Fruit fly (Drosophila melanogaster) whole organism, pupa: ENCODE measurements around the gene CG10700.

Experiments used
- CG10348 ChIP-seq: fragments of 200-800 bp; sonication (Bioruptor generic); IDR thresholded peaks from 2 replicates; pipeline ENCODE4 v1.3.6; 2022; ENCODE audit warnings: missing biosample characterization, missing genetic modification characterization
- CG12605 ChIP-seq: fragments of 200-800 bp; sonication (Bioruptor generic); IDR thresholded peaks from 2 replicates; pipeline ENCODE4 v1.3.6; 2022; ENCODE audit warnings: missing biosample characterization, missing genetic modification characterization
- CG13204 ChIP-seq: fragments of 200-800 bp; sonication (Bioruptor generic); optimal IDR thresholded peaks from 2 replicates; lab custom pipeline; 2018; ENCODE audit warnings: missing biosample characterization, mild to moderate bottlenecking, missing genetic modification characterization, moderate library complexity
- CG15710 ChIP-seq: fragments of 200-800 bp; sonication (Bioruptor generic); optimal IDR thresholded peaks from 2 replicates; lab custom pipeline; 2018; ENCODE audit warnings: missing biosample characterization, mild to moderate bottlenecking, missing genetic modification characterization, moderate library complexity
- CG17806 ChIP-seq: fragments of 200-800 bp; sonication (Bioruptor generic); optimal IDR thresholded peaks from 2 replicates; lab custom pipeline; 2018; ENCODE audit warnings: missing biosample characterization, mild to moderate bottlenecking, missing genetic modification characterization, moderate library complexity
- CG32121 ChIP-seq: fragments of 200-800 bp; sonication (Bioruptor generic); IDR thresholded peaks from 2 replicates; pipeline ENCODE4 v1.3.6; 2022; ENCODE audit warnings: missing biosample characterization, missing genetic modification characterization
- CG34367 ChIP-seq: fragments of 200-800 bp; sonication (Bioruptor generic); optimal IDR thresholded peaks from 2 replicates; lab custom pipeline; 2018; ENCODE audit warnings: missing biosample characterization, mild to moderate bottlenecking, missing genetic modification characterization
- CG4496 ChIP-seq: fragments of 200-800 bp; sonication (Bioruptor generic); IDR thresholded peaks from 3 replicates; pipeline ENCODE4 v1.3.6; 2022; ENCODE audit warnings: missing biosample characterization, missing genetic modification characterization
- CG8159 ChIP-seq: fragments of 200-800 bp; sonication (Bioruptor generic); optimal IDR thresholded peaks from 3 replicates; lab custom pipeline; 2018; ENCODE audit warnings: missing biosample characterization, mild to moderate bottlenecking, missing genetic modification characterization, moderate library complexity
- CG8301 ChIP-seq: fragments of 200-800 bp; sonication (Bioruptor generic); optimal IDR thresholded peaks from 2 replicates; lab custom pipeline; 2018; ENCODE audit warnings: missing biosample characterization, mild to moderate bottlenecking, missing genetic modification characterization
- CG9948 ChIP-seq: fragments of 200-800 bp; sonication (Bioruptor generic); optimal IDR thresholded peaks from 2 replicates; lab custom pipeline; 2018; ENCODE audit warnings: missing biosample characterization, mild to moderate bottlenecking, missing genetic modification characterization, moderate library complexity
- D1 ChIP-seq: fragments of 200-800 bp; sonication (Bioruptor generic); optimal IDR thresholded peaks from 2 replicates; lab custom pipeline; 2018; ENCODE audit warnings: missing biosample characterization, mild to moderate bottlenecking, missing genetic modification characterization, moderate library complexity
- EcR ChIP-seq: fragments of 200-800 bp; sonication (Bioruptor generic); optimal IDR thresholded peaks from 3 replicates; lab custom pipeline; 2019; ENCODE audit warnings: missing biosample characterization, missing genetic modification characterization, mild to moderate bottlenecking, moderate library complexity, missing genetic modification reagents
- Ets98B ChIP-seq: fragments of 200-800 bp; sonication (Bioruptor generic); IDR thresholded peaks from 2 replicates; pipeline ENCODE4 v1.3.6; 2022; ENCODE audit warnings: missing biosample characterization, missing genetic modification characterization
- Pif1A ChIP-seq: fragments of 200-800 bp; sonication (Bioruptor generic); optimal IDR thresholded peaks from 3 replicates; lab custom pipeline; 2016; ENCODE audit warnings: missing biosample characterization, missing genetic modification characterization
- Pif1B ChIP-seq: fragments of 200-800 bp; sonication (Bioruptor generic); optimal IDR thresholded peaks from 3 replicates; lab custom pipeline; 2016; ENCODE audit warnings: missing biosample characterization, missing genetic modification characterization
- Snoo ChIP-seq: fragments of 200-800 bp; sonication (Bioruptor generic); optimal IDR thresholded peaks from 3 replicates; lab custom pipeline; 2017; ENCODE audit warnings: missing biosample characterization, mild to moderate bottlenecking, missing genetic modification characterization, inconsistent platforms
- fd96Ca ChIP-seq: fragments of 200-800 bp; sonication (Bioruptor generic); IDR thresholded peaks from 3 replicates; pipeline ENCODE4 v1.3.6; 2022; ENCODE audit warnings: missing biosample characterization, missing genetic modification characterization
- gl ChIP-seq: fragments of 200-800 bp; sonication (Bioruptor generic); optimal IDR thresholded peaks from 2 replicates; lab custom pipeline; 2018; ENCODE audit warnings: missing biosample characterization, mild to moderate bottlenecking, missing genetic modification characterization
- rn ChIP-seq: fragments of 200-800 bp; sonication (Bioruptor generic); IDR thresholded peaks from 2 replicates; pipeline ENCODE4 v1.3.6; 2022; ENCODE audit warnings: missing biosample characterization, missing genetic modification characterization

The CG10700 gene

DNA sequence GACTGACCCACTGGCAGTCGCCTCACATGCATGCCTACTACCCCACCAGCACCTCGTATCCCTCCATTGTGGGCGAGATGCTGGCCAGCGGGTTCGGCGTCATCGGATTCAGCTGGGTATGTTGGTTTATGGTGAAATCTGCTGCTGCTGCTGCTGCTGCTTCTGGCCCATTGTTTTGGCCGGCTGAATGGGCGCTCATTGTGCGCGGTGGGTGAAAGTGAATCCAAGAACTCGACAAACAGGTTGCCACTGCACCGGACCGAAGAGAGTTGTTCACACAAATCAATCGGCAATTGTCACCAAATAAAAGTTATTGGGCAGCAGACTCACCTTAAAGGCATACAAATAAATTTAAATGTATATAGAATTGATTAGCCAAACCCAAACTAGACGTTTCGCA is 33.4 kb upstream of the CG10700 start:
- TF ChIP-seq CG9948 (no peak), CG4496 (GFP tag; lab: Robert Waterston, UW) (no peak), Pif1A (no peak), CG10348 (GFP tag; lab: Robert Waterston, UW) (no peak), Ets98B (GFP tag; lab: Robert Waterston, UW) (no peak), CG15710 (tag; lab: Kevin White, UChicago) (no peak), CG13204 (no peak), EcR (no peak), Pif1B (GFP tag; lab: Kevin White, UChicago) (no peak), D1 (tag; lab: Kevin White, UChicago) (no peak), CG12605 (no peak), fd96Ca (GFP tag; lab: Robert Waterston, UW) (no peak), Snoo (tag; lab: Kevin White, UChicago) (no peak), CG34367 (tag; lab: Kevin White, UChicago) (no peak)

DNA sequence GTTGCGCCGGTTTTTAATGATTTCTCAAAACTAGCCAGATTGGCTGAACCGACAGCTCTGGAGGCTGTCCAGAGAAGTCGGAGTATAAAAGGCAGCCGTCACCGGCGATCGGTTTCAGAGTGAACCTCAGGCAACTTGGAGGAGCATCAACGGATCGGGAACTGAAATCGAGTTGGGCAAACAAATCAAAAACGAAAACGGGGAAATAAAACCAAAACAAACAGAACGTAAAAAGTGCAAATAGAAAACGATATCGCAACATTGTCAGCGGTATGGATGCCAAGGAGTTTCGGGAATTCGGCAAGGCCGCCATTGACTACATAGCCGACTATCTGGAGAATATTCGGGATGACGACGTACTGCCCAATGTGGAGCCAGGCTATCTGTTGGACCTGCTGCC is 32.9 kb upstream of the CG10700 start:
- TF ChIP-seq Ets98B (GFP tag; lab: Robert Waterston, UW): peak; percentile 38
- no peak for TF ChIP-seq CG15710 (tag; lab: Kevin White, UChicago)
- peak; percentile 10 for TF ChIP-seq CG34367 (tag; lab: Kevin White, UChicago)

- TF ChIP-seq CG10348 (GFP tag; lab: Robert Waterston, UW): no peak
- no peak for TF ChIP-seq fd96Ca (GFP tag; lab: Robert Waterston, UW)
- no peak for TF ChIP-seq CG8301
- TF ChIP-seq CG9948: no peak
- no peak for TF ChIP-seq CG34367 (tag; lab: Kevin White, UChicago)
- TF ChIP-seq CG4496 (GFP tag; lab: Robert Waterston, UW): no peak
- no peak for TF ChIP-seq Pif1B (GFP tag; lab: Kevin White, UChicago)
Measured at dm6 chr2L:19111137-19111536, 32.3 kb upstream of the CG10700 start.

dm6 chr2L:19109625-19110204 is 30.9 kb upstream of the CG10700 start, which contains the start of gene amd:
TSS of gene amd (plus strand) at chr2L:19110154.
- TF ChIP-seq Snoo (tag; lab: Kevin White, UChicago) (no peak), CG32121 (GFP tag; lab: Robert Waterston, UW) (no peak), CG8159 (tag; lab: Kevin White, UChicago) (no peak)

- TF ChIP-seq D1 (tag; lab: Kevin White, UChicago): no peak
- no peak for TF ChIP-seq CG13204
- no peak for TF ChIP-seq Pif1B (GFP tag; lab: Kevin White, UChicago)
- no peak for TF ChIP-seq CG8301
- no peak for TF ChIP-seq rn (GFP tag; lab: Robert Waterston, UW)
- TF ChIP-seq gl (tag; lab: Kevin White, UChicago): no peak
- TF ChIP-seq CG34367 (tag; lab: Kevin White, UChicago): no peak
- TF ChIP-seq Snoo (tag; lab: Kevin White, UChicago): no peak
- TF ChIP-seq CG4496 (GFP tag; lab: Robert Waterston, UW): no peak
- no peak for TF ChIP-seq CG17806 (tag; lab: Kevin White, UChicago)
- no peak for TF ChIP-seq fd96Ca (GFP tag; lab: Robert Waterston, UW)
- no peak for TF ChIP-seq EcR
- TF ChIP-seq CG15710 (tag; lab: Kevin White, UChicago): no peak
- TF ChIP-seq CG8159 (tag; lab: Kevin White, UChicago): no peak
- TF ChIP-seq Ets98B (GFP tag; lab: Robert Waterston, UW): no peak
- no peak for TF ChIP-seq CG9948
- no peak for TF ChIP-seq CG12605
- no peak for TF ChIP-seq Pif1A
Measured at dm6 chr2L:19108377-19108876, 29.6 kb upstream of the CG10700 start, which contains the start of gene Lim3. TSS of gene Lim3 (minus strand) at chr2L:19108427.

dm6 chr2L:19106235-19106634 is 27.4 kb upstream of the CG10700 start:
- no peak for TF ChIP-seq fd96Ca (GFP tag; lab: Robert Waterston, UW)
- TF ChIP-seq EcR: no peak

dm6 chr2L:19104383-19104782 is 25.6 kb upstream of the CG10700 start:
- TF ChIP-seq CG9948: no peak
- TF ChIP-seq Snoo (tag; lab: Kevin White, UChicago): no peak
- TF ChIP-seq Pif1B (GFP tag; lab: Kevin White, UChicago): no peak
- TF ChIP-seq CG10348 (GFP tag; lab: Robert Waterston, UW): no peak
